Worm (Caenorhabditis elegans) whole organism, early embryonic: Measurements from ENCODE around the gene F17E9.15.

Experiments used
- F13C5.2 ChIP-seq: sonication (generic microtip); optimal IDR thresholded peaks from 2 replicates; lab custom pipeline; 2017; ENCODE audit warnings: mild to moderate bottlenecking, missing genetic modification characterization, inconsistent platforms, missing compliant biosample characterization
- aly-1 ChIP-seq: sonication (generic microtip); optimal IDR thresholded peaks from 2 replicates; lab custom pipeline; 2016; ENCODE audit warnings: missing genetic modification characterization, missing compliant biosample characterization
- ama-1 ChIP-seq: fragments of 150-350 bp; optimal IDR thresholded peaks from 2 replicates; lab custom pipeline; 2014
- ets-7 ChIP-seq: sonication (generic microtip); optimal IDR thresholded peaks from 2 replicates; lab custom pipeline; 2016; ENCODE audit warnings: missing genotype, missing genetic modification characterization, missing compliant biosample characterization

DNA sequence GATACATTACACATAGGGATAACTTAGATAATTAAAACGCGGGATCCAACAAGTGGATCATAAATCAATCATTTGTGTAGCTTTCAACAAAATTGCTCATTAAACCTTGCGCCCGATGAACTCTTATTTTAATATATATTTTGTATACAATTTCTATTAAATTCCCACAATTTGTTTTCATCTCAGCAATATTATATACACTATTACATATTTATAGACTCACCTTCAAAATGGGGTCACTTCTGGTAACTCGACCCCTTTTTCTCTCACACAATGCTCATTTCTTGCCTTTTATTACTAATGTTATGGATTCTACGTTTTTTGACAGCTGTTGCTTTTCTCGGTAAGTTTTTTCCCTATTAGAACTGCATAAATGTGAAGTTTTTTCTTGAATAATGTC, 7.6 kb upstream of the F17E9.15 start, which contains the start of gene lgc-6:
- TF ChIP-seq ama-1 (lab: Kevin White, UChicago) (no peak), ets-7 (tag; lab: Kevin White, UChicago) (no peak), aly-1 (tag; lab: Kevin White, UChicago) (no peak), F13C5.2 (no peak)
